Worm (Caenorhabditis elegans): ENCODE data around the gene F32A5.4.

The F32A5.4 gene

DNA sequence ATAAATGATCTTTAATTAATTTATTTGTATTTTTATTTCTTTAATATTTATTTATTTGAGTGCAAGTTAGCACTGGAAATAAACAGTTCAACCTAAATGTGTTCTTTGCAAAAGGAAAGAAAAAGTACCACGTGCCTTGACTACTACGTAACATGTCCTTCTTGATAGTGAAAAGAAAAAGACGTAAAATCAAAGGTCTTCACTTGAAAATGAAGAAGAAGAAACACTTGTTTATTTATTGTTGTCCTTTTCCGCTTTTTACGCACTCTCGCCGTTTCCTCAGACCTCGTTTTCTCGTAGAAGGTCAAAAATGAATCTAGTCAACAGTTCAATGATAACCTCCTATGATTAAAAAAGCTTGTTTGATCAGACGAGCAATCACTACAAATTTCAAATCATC is 49.0 kb downstream of the F32A5.4 start:
- TF ChIP-seq nhr-237 (tag; optimal IDR thresholded peaks at IDR 0.05) (no peak), snpc-4 (tag; optimal IDR thresholded peaks at IDR 0.05) (no peak), blmp-1 (tag; optimal IDR thresholded peaks at IDR 0.05) (no peak), flh-1 (GFP tag; optimal IDR thresholded peaks at IDR 0.05) (no peak), nhr-76 (tag; optimal IDR thresholded peaks at IDR 0.05) (no peak), ceh-83 (GFP tag; optimal IDR thresholded peaks at IDR 0.05) (no peak), ztf-11 (tag; optimal IDR thresholded peaks at IDR 0.05) (no peak)

DNA sequence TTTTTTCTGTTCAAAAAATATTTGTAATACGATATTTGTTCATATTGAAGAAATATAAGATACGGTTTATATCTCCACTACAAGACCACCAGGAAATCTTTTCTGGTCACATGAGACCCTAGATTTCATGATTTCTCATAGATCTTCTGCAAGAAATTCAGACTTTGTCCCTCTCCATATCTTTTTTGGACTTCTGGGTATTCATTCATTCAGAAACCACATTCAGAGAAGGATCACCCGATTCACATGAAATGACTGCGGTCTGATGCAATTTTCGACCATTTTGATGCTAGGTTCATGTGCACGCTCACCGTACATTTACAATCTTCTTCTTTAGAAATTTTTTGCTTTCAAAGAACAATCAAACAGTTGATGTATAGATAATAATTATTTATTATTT is 50.9 kb downstream of the F32A5.4 start:
- no peak for TF ChIP-seq lsy-2 (tag; optimal IDR thresholded peaks at IDR 0.05)

Measured in whole organism, mixed stage, embryonic.